Worm (Caenorhabditis elegans) whole organism, L2 larva: ENCODE data around the gene col-79.

ENCODE experiments used
- C34F6.9 ChIP-seq: fragments of 150-350 bp; optimal IDR thresholded peaks from 2 replicates; lab custom pipeline; 2014; ENCODE audit warnings: missing biosample characterization, missing genetic modification characterization
- F13H6.1 ChIP-seq: sonication (generic microtip); optimal IDR thresholded peaks from 2 replicates; lab custom pipeline; 2016; ENCODE audit warnings: missing genetic modification characterization, missing compliant biosample characterization
- R02D3.7 ChIP-seq: fragments of 150-350 bp; optimal IDR thresholded peaks from 2 replicates; lab custom pipeline; 2014; ENCODE audit warnings: missing biosample characterization, missing genetic modification characterization
- Y55F3AM.14 ChIP-seq: fragments of 200-800 bp; sonication (Bioruptor generic); optimal IDR thresholded peaks from 2 replicates; lab custom pipeline; 2018; ENCODE audit warnings: mild to moderate bottlenecking, missing genetic modification characterization, missing compliant biosample characterization
- aly-2 ChIP-seq: fragments of 150-350 bp; optimal IDR thresholded peaks from 2 replicates; lab custom pipeline; 2014; ENCODE audit warnings: missing biosample characterization, missing genetic modification characterization
- ama-1 ChIP-seq: fragments of 150-350 bp; optimal IDR thresholded peaks from 2 replicates; lab custom pipeline; 2018; ENCODE audit warnings: inconsistent platforms
- blmp-1 ChIP-seq: sonication (generic microtip); optimal IDR thresholded peaks from 2 replicates; lab custom pipeline; 2017; ENCODE audit warnings: missing genetic modification characterization, mild to moderate bottlenecking, missing compliant biosample characterization, antibody characterized with exemption, moderate library complexity; ENCODE audit not compliant: insufficient read depth
- crh-2 ChIP-seq: sonication (generic microtip); optimal IDR thresholded peaks from 2 replicates; lab custom pipeline; 2017; ENCODE audit warnings: missing biosample characterization, missing genetic modification characterization
- dmd-4 ChIP-seq: sonication (generic microtip); optimal IDR thresholded peaks from 2 replicates; lab custom pipeline; 2017; ENCODE audit warnings: missing biosample characterization, missing genetic modification characterization
- elt-1 ChIP-seq: fragments of 150-350 bp; optimal IDR thresholded peaks from 2 replicates; lab custom pipeline; 2014; ENCODE audit warnings: missing biosample characterization, missing genetic modification characterization
- elt-3 ChIP-seq: sonication (generic microtip); optimal IDR thresholded peaks from 2 replicates; lab custom pipeline; 2017; ENCODE audit warnings: missing biosample characterization, missing genetic modification characterization
- fos-1 ChIP-seq: fragments of 150-350 bp; optimal IDR thresholded peaks from 2 replicates; lab custom pipeline; 2014; ENCODE audit warnings: missing biosample characterization, missing genetic modification characterization
- gmeb-1 ChIP-seq: fragments of 150-350 bp; optimal IDR thresholded peaks from 2 replicates; lab custom pipeline; 2014; ENCODE audit warnings: missing biosample characterization, missing genetic modification characterization
- lin-13 ChIP-seq: fragments of 150-350 bp; optimal IDR thresholded peaks from 2 replicates; lab custom pipeline; 2014; ENCODE audit warnings: missing biosample characterization, missing genetic modification reagents, missing genetic modification characterization
- lsy-2 ChIP-seq, 2 experiments: fragments of 150-350 bp in 1 of 2; sonication (generic microtip) in 1 of 2; optimal IDR thresholded peaks; 2 replicates each; lab custom pipeline; 2014 to 2017; ENCODE audit warnings: missing biosample characterization in 2 of 2, missing genetic modification characterization in 2 of 2
- mab-5 ChIP-seq: fragments of 150-350 bp; optimal IDR thresholded peaks from 2 replicates; lab custom pipeline; 2014; ENCODE audit warnings: missing biosample characterization, missing genetic modification characterization
- mbf-1 ChIP-seq: sonication (generic microtip); optimal IDR thresholded peaks from 2 replicates; lab custom pipeline; 2017; ENCODE audit warnings: missing biosample characterization, missing genetic modification characterization
- mdl-1 ChIP-seq, 2 experiments: fragments of 150-350 bp in 1 of 2; sonication (generic microtip) in 1 of 2; optimal IDR thresholded peaks; 2 replicates each; lab custom pipeline; 2017; ENCODE audit warnings: missing biosample characterization in 2 of 2, missing genetic modification characterization in 2 of 2
- nhr-10 ChIP-seq: sonication (generic microtip); optimal IDR thresholded peaks from 2 replicates; lab custom pipeline; 2017; ENCODE audit warnings: missing biosample characterization, missing genetic modification characterization
- nhr-129 ChIP-seq: fragments of 150-350 bp; optimal IDR thresholded peaks from 2 replicates; lab custom pipeline; 2014; ENCODE audit warnings: missing biosample characterization, missing genetic modification characterization
- nhr-21 ChIP-seq: fragments of 150-350 bp; optimal IDR thresholded peaks from 2 replicates; lab custom pipeline; 2014; ENCODE audit warnings: missing biosample characterization, missing genetic modification characterization
- nhr-23 ChIP-seq: fragments of 150-350 bp; optimal IDR thresholded peaks from 2 replicates; lab custom pipeline; 2014; ENCODE audit warnings: missing biosample characterization, missing genetic modification reagents, missing genetic modification characterization
- nhr-237 ChIP-seq: fragments of 150-350 bp; optimal IDR thresholded peaks from 2 replicates; lab custom pipeline; 2014; ENCODE audit warnings: missing biosample characterization, missing genetic modification characterization
- nhr-25 ChIP-seq: fragments of 150-350 bp; sonication (generic microtip); optimal IDR thresholded peaks from 3 replicates; lab custom pipeline; 2014; ENCODE audit warnings: missing biosample characterization, missing genetic modification characterization
- nhr-6 ChIP-seq: fragments of 150-350 bp; optimal IDR thresholded peaks from 2 replicates; lab custom pipeline; 2014; ENCODE audit warnings: missing biosample characterization, missing genetic modification characterization
- nhr-77 ChIP-seq: fragments of 150-350 bp; optimal IDR thresholded peaks from 2 replicates; lab custom pipeline; 2014; ENCODE audit warnings: missing biosample characterization, missing genetic modification characterization
- peb-1 ChIP-seq: fragments of 150-350 bp; optimal IDR thresholded peaks from 2 replicates; lab custom pipeline; 2014; ENCODE audit warnings: missing biosample characterization, missing genetic modification characterization
- skn-1 ChIP-seq: sonication (generic microtip); optimal IDR thresholded peaks from 2 replicates; lab custom pipeline; 2017; ENCODE audit warnings: missing biosample characterization, missing genetic modification characterization
- sma-3 ChIP-seq: sonication (generic microtip); optimal IDR thresholded peaks from 2 replicates; lab custom pipeline; 2016; ENCODE audit warnings: missing genetic modification reagents, missing genetic modification characterization, missing compliant biosample characterization
- snpc-4 ChIP-seq: fragments of 150-350 bp; optimal IDR thresholded peaks from 2 replicates; lab custom pipeline; 2014; ENCODE audit warnings: missing biosample characterization, missing genetic modification characterization
- unc-39 ChIP-seq: fragments of 150-350 bp; optimal IDR thresholded peaks from 2 replicates; lab custom pipeline; 2014; ENCODE audit warnings: missing biosample characterization, missing genetic modification characterization
- unc-55 ChIP-seq: fragments of 150-350 bp; sonication (generic microtip); optimal IDR thresholded peaks from 3 replicates; lab custom pipeline; 2014; ENCODE audit warnings: missing biosample characterization, missing genetic modification reagents, missing genetic modification characterization
- unc-62 ChIP-seq: fragments of 150-350 bp; optimal IDR thresholded peaks from 2 replicates; lab custom pipeline; 2014; ENCODE audit warnings: missing biosample characterization, missing genetic modification reagents, missing genetic modification characterization
- zag-1 ChIP-seq: fragments of 150-350 bp; optimal IDR thresholded peaks from 2 replicates; lab custom pipeline; 2014; ENCODE audit warnings: missing biosample characterization, missing genetic modification characterization
- ztf-1 ChIP-seq: fragments of 200-800 bp; sonication (Bioruptor generic); conservative IDR thresholded peaks from 2 replicates; pipeline ENCODE4 v1.3.6; 2022; ENCODE audit warnings: missing genetic modification characterization, missing compliant biosample characterization

The col-79 gene

ce11 chrII:10684954-10685353 is 18.5 kb upstream of the col-79 start:
- TF ChIP-seq C34F6.9 (tag; lab: Kevin White, UChicago) (no peak), peb-1 (tag; lab: Kevin White, UChicago) (no peak), unc-55 (GFP tag; lab: Kevin White, UChicago) (no peak), nhr-25 (tag; lab: Kevin White, UChicago) (no peak), Y55F3AM.14 (GFP tag; lab: Kevin White, UChicago) (no peak), F13H6.1 (tag; lab: Kevin White, UChicago) (no peak), R02D3.7 (tag; lab: Kevin White, UChicago) (no peak), gmeb-1 (tag; lab: Kevin White, UChicago) (no peak), snpc-4 (tag; lab: Kevin White, UChicago) (no peak), nhr-23 (tag; lab: Kevin White, UChicago) (no peak), dmd-4 (tag; lab: Kevin White, UChicago) (no peak), nhr-237 (tag; lab: Kevin White, UChicago) (no peak), nhr-129 (no peak), lsy-2 (tag; optimal IDR thresholded peaks at IDR 0.05; lab: Kevin White, UChicago) (no peak), zag-1 (tag; lab: Kevin White, UChicago) (no peak), sma-3 (GFP tag; lab: Kevin White, UChicago) (no peak)

ce11 chrII:10693655-10694054 is 9.8 kb upstream of the col-79 start, which contains the start of gene gbh-1:
Gene gbh-1 (minus strand): TSS chrII:10693803.
- no peak for TF ChIP-seq unc-39 (tag; lab: Kevin White, UChicago)
- peak; percentile 50 for TF ChIP-seq blmp-1 (tag; lab: Kevin White, UChicago)
- TF ChIP-seq crh-2 (tag; lab: Kevin White, UChicago) = peak; percentile 28
- TF ChIP-seq mdl-1 (tag; optimal IDR thresholded peaks at IDR 0.05; lab: Kevin White, UChicago) = peak in 1 of 2 experiments; percentile 6
- TF ChIP-seq nhr-77 (tag; lab: Kevin White, UChicago) = no peak
- peak; percentile 19 for TF ChIP-seq fos-1 (tag; lab: Kevin White, UChicago)

- TF ChIP-seq nhr-10 (tag; lab: Kevin White, UChicago) (no peak), F13H6.1 (tag; lab: Kevin White, UChicago) (no peak), nhr-6 (tag; lab: Kevin White, UChicago) (no peak), mbf-1 (tag; lab: Kevin White, UChicago) (no peak), mab-5 (tag; lab: Kevin White, UChicago) (no peak), unc-55 (GFP tag; lab: Kevin White, UChicago) (no peak), nhr-77 (tag; lab: Kevin White, UChicago) (no peak), elt-3 (tag; lab: Kevin White, UChicago) (no peak)
Observed at ce11 chrII:10694713-10695112, 8.7 kb upstream of the col-79 start, which contains the start of gene lgc-57. Gene lgc-57 (plus strand): TSS chrII:10695013.

- TF ChIP-seq zag-1 (tag; lab: Kevin White, UChicago) (no peak), unc-62 (GFP tag; lab: Kevin White, UChicago) (no peak), peb-1 (tag; lab: Kevin White, UChicago) (no peak), unc-55 (GFP tag; lab: Kevin White, UChicago) (no peak), ama-1 (lab: Kevin White, UChicago) (no peak), nhr-77 (tag; lab: Kevin White, UChicago) (no peak), nhr-21 (tag; lab: Kevin White, UChicago) (no peak), gmeb-1 (tag; lab: Kevin White, UChicago) (no peak), ztf-1 (GFP tag; lab: Robert Waterston, UW) (no peak), elt-1 (tag; lab: Kevin White, UChicago) (no peak), aly-2 (tag; lab: Kevin White, UChicago) (no peak), lin-13 (GFP tag; lab: Kevin White, UChicago) (no peak), skn-1 (no peak)
Observed at ce11 chrII:10696060-10696459, 7.4 kb upstream of the col-79 start.
